Fruit fly (Drosophila melanogaster): ENCODE results near the gene tim.

Gene tim

DNA sequence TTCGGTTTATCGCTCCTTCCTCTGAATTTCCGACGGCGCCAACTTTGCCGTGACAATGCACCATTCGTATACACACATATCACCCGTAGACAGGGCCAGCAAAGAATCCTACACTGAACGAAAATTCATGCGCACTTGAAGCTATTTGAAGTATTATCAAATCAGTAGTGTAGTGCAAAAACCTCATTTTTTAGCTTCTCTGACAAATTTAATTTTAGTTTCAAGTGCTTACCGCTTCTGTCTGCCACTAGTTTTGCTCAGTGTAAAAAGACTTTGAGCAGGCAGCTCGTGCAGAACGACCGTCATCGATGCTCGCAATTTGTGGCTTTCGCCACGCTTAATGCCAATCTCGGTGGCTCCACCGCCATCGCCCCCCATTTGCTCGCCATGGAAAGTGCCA, 63.1 kb downstream of the tim start (continued):
- TF ChIP-seq org-1 (GFP tag; optimal IDR thresholded peaks at IDR 0.05) (peak; percentile 16), kni (GFP tag; optimal IDR thresholded peaks at IDR 0.05) (no peak), CG4328 (GFP tag; optimal IDR thresholded peaks at IDR 0.05) (no peak), Drgx (GFP tag; IDR thresholded peaks at IDR 0.05) (peak; percentile 84), tgo (GFP tag; IDR thresholded peaks at IDR 0.05) (peak; percentile 47; the same call in 2 of the 3 replicates), fu2 (GFP tag; optimal IDR thresholded peaks at IDR 0.05) (peak; percentile 17), CG4617 (GFP tag; optimal IDR thresholded peaks at IDR 0.05; ENCODE audit: borderline replicate concordance) (no peak), CG18619 (GFP tag; optimal IDR thresholded peaks at IDR 0.05) (no peak), CG12071 (GFP tag; optimal IDR thresholded peaks at IDR 0.05) (no peak), exex (tag; optimal IDR thresholded peaks at IDR 0.05) (no peak), gfzf (GFP tag; optimal IDR thresholded peaks at IDR 0.05) (no peak), hbn (GFP tag; IDR thresholded peaks at IDR 0.05; ENCODE audit: partially characterized antibody) (no peak), ttk (GFP tag; IDR thresholded peaks at IDR 0.05) (peak; percentile 41; the same call in 1 of the 2 replicates), Sry-β (GFP tag; optimal IDR thresholded peaks at IDR 0.05) (no peak), CG10462 (GFP tag; optimal IDR thresholded peaks at IDR 0.05) (no peak), Optix (GFP tag; IDR thresholded peaks at IDR 0.05) (peak; percentile 60; the same call in 1 of the 3 replicates), Dref (GFP tag; IDR thresholded peaks at IDR 0.05) (no peak), TFAM (GFP tag; optimal IDR thresholded peaks at IDR 0.05) (no peak), Hmr (GFP tag; optimal IDR thresholded peaks at IDR 0.05) (no peak), Poxn (GFP tag; IDR thresholded peaks at IDR 0.05) (no peak), Doc3 (GFP tag; IDR thresholded peaks at IDR 0.05; ENCODE audit: partially characterized antibody) (no peak), CG33557 (GFP tag; optimal IDR thresholded peaks at IDR 0.05) (no peak), CG10209 (GFP tag; optimal IDR thresholded peaks at IDR 0.05) (peak; percentile 51), nerfin-1 (tag; optimal IDR thresholded peaks at IDR 0.05) (no peak), CG10654 (GFP tag; optimal IDR thresholded peaks at IDR 0.05) (peak; percentile 2), CG6765 (GFP tag; optimal IDR thresholded peaks at IDR 0.05) (no peak), bigmax (GFP tag; optimal IDR thresholded peaks at IDR 0.05) (no peak), CG13287 (GFP tag; IDR thresholded peaks at IDR 0.05; ENCODE audit: partially characterized antibody) (no peak), Nf-YC (tag; optimal IDR thresholded peaks at IDR 0.05) (no peak), dm (GFP tag; optimal IDR thresholded peaks at IDR 0.05) (no peak), CG8089 (GFP tag; optimal IDR thresholded peaks at IDR 0.05) (peak; percentile 18), CG14014 (GFP tag; IDR thresholded peaks at IDR 0.05) (no peak), onecut (GFP tag; IDR thresholded peaks at IDR 0.05) (no peak), bab2 (GFP tag; optimal IDR thresholded peaks at IDR 0.05) (peak; percentile 28), eve (GFP tag; optimal IDR thresholded peaks at IDR 0.05) (no peak), pnt (GFP tag; optimal IDR thresholded peaks at IDR 0.05) (peak; percentile 47), wor (GFP tag; IDR thresholded peaks at IDR 0.05) (0 out of 2 replicates have a peak, but pooled peaks have one; percentile 21), CG3995 (GFP tag; optimal IDR thresholded peaks at IDR 0.05) (no peak), D19B (GFP tag; optimal IDR thresholded peaks at IDR 0.05) (no peak), CG9797 (GFP tag; optimal IDR thresholded peaks at IDR 0.05) (no peak), CG12391 (tag; optimal IDR thresholded peaks at IDR 0.05) (peak; percentile 49), CG3838 (GFP tag; optimal IDR thresholded peaks at IDR 0.05) (no peak), fru (optimal IDR thresholded peaks at IDR 0.05) (no peak), BEAF-32 (GFP tag; optimal IDR thresholded peaks at IDR 0.05) (no peak), caup (GFP tag; optimal IDR thresholded peaks at IDR 0.05; ENCODE audit: severe bottlenecking) (no peak), CG13775 (GFP tag; optimal IDR thresholded peaks at IDR 0.05) (peak; percentile 4), CG13424 (tag; optimal IDR thresholded peaks at IDR 0.05) (peak; percentile 16), jing (GFP tag; optimal IDR thresholded peaks at IDR 0.05) (no peak), CG10366 (GFP tag; IDR thresholded peaks at IDR 0.05) (no peak; the same call in 1 of the 2 replicates), CG5180 (GFP tag; optimal IDR thresholded peaks at IDR 0.05) (no peak), seq (GFP tag; IDR thresholded peaks at IDR 0.05) (no peak)
